Worm (Caenorhabditis elegans): Measurements from ENCODE around the gene sre-2.

sre-2 gene

DNA sequence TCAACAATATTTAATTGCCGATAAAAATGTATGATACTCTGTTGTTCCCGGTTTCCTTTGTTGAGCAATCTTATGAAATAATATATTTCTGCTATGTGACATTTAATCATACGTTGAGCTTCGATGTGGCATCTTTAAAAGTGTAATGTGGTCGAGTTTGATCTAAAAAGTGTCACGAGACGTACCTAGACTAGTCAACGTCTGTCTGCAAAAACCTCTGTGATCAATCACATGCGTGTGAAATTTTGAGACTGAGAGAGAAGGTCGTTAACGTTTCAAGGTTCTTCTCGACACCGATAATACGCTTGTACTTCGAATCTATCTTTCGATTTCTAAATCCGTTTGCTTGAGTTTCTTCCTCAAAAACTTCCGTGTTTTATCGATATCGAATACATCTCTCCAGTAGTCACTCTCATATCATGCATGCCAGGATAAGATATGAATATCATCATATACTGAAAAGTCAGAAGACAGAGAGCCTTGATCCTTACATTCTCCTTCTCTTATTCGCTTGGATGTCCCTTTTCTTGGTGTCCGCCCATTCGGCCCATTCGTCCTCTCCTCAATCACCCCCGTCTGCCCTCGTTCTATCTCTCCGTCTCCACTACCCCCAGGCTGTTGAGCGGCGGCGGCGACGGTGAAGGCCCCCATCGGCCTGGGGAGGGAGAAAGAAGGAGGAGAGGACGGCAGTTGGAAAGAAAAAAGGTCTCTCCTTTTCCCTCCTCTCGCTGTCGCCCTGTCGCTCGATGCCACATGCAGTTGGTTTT is 26.5 kb upstream of the sre-2 start:
- TF ChIP-seq dao-5 (tag; optimal IDR thresholded peaks at IDR 0.05) = peak; percentile 9
- TF ChIP-seq him-1 (tag; optimal IDR thresholded peaks at IDR 0.05) = peak; percentile 36
- no peak for TF ChIP-seq W03F9.2 (tag; optimal IDR thresholded peaks at IDR 0.05)

DNA sequence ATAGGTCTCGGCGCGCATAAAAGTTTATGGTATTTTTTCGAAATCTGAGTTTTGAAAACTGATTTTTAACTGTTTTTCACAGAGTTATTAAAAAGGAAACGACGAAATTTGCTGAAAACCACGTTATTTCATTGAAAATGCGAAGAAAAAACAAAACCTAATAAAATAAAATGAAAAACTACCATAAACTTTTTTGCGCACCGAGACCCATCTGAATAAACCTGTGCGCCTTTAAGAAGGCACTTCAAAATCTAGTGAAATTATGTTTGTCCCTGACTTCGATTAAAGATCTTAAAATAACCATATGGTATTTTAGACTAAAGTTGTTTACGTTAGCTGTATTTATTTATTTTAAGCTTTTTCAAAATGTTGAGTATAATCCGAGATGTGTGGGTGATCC is 25.9 kb upstream of the sre-2 start:
- TF ChIP-seq W03F9.2 (tag; optimal IDR thresholded peaks at IDR 0.05) (no peak), him-1 (tag; optimal IDR thresholded peaks at IDR 0.05) (no peak)

DNA sequence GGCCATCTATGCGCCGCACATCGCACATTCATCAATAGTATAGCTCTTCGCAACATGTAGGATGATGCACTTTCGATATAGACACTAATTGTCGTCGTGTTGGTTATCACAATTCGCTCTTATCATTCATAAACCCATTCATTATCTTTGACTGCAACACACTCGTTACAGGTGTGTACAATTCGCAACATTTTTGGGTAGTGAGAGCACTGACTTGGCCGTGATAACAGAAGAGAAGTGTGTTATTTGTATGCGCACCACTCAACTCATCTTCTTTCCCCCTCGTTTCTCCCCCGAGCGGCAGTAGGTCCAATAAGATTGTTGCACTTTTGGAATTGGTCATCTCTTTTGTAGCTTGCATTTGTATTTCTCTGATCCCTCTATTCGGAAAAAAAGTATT is 25.3 kb upstream of the sre-2 start:
- TF ChIP-seq dao-5 (tag; optimal IDR thresholded peaks at IDR 0.05) (no peak), him-1 (tag; optimal IDR thresholded peaks at IDR 0.05) (no peak)

DNA sequence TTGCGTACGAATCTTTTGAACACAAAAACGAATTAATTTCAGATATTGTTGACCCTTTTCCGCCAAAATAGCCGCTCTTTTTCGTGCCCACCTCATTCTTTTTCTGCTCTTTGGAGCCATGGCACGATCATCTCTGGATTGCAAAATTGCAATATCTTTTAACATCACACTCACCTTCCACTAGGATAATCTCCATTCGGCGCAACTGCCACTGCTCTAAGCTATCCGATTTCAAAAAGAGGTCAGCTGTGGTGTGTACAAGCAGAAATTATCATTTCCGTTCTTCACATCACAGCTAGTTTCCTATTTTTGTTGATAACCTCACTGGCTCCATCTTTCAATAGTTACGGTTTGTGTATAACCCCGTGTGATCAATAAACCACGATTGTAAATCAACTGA is 24.7 kb upstream of the sre-2 start:
- TF ChIP-seq W03F9.2 (tag; optimal IDR thresholded peaks at IDR 0.05) (no peak), him-1 (tag; optimal IDR thresholded peaks at IDR 0.05) (no peak), dao-5 (tag; optimal IDR thresholded peaks at IDR 0.05) (no peak)

DNA sequence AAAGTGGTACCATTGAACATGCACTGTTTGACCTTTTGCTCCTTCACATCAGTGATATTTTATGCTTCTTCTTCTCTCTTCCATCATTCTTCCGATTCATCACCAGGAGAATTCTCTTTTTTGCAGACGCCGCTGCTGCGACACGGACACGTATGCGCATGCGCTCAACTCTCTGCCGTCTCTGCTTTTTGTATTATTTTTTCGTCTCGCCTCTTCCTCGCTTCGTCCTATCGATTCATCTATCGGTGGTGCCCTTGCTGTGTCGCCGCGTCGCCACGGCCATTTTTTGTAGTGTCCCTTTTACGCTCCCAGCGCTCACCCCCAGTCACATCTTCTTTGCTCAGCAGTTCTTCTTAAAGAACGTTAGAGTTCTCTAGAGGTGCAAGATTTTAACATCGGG is 24.2 kb upstream of the sre-2 start:
- peak; percentile 49 for TF ChIP-seq W03F9.2 (tag; optimal IDR thresholded peaks at IDR 0.05)
- no peak for TF ChIP-seq dao-5 (tag; optimal IDR thresholded peaks at IDR 0.05)

DNA sequence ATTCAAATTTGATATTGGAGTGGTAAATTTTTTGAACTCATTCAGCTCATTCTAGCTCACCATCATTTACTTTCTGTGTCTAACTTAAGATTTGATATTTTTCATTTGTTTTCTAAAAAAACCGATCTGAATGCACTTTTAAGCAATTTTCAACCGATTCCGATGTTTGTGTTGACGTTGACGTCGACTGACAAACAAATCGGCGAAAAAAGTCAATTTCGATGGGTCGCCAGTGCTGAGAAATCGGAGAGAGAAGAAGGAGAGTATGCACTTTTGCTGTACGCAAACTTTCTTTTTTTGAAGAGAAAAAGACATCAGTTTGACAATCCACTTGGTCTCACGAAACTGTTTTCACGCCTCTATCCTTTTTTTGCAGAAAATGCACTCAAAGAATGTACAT is 23.5 kb upstream of the sre-2 start:
- no peak for TF ChIP-seq dao-5 (tag; optimal IDR thresholded peaks at IDR 0.05)
- TF ChIP-seq him-1 (tag; optimal IDR thresholded peaks at IDR 0.05) = no peak
- TF ChIP-seq W03F9.2 (tag; optimal IDR thresholded peaks at IDR 0.05) = no peak

DNA sequence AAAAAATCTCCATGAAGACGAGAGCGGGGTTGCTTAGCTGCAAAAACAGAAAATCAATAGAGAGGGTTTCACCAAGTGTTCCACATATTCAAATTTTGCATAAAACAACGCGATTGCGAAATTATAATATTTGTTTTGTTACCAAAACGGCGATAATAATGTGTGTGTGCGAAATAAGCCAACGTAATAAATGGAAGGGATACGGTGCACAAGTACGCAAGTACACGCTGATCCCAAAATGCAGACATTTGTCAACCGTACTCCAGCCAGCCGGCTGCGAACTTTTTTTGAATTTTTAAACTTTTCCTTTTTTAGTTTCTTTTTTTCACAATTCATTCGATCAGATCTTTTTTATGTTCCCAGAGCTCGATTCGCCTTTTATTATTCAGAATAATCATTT is 22.9 kb upstream of the sre-2 start, which contains the start of gene ire-1:
ire-1 (minus strand) TSS at position 44 of the 400 bp plus-strand sequence.
- TF ChIP-seq him-1 (tag; optimal IDR thresholded peaks at IDR 0.05) (no peak), W03F9.2 (tag; optimal IDR thresholded peaks at IDR 0.05) (peak; percentile 70), dao-5 (tag; optimal IDR thresholded peaks at IDR 0.05) (no peak)

DNA sequence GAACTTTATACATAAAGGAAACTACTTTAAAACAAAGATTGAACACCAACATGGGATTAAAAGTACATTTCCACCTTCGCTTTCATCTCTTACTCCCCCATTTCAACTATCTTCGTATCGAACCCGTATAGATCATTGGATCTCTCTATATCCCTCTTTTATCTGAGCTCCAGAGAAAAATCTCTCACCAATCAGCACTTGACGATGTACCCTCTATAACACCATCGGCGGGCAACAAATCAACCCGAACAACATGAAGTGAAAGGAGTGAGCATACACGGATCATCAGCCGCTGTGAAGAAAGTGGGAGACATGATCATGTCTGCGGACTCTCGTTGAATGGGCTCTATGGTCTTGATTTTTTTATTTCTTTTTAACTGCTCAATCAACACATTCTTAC is 15.5 kb upstream of the sre-2 start:
- no peak for TF ChIP-seq W03F9.2 (tag; optimal IDR thresholded peaks at IDR 0.05)
- TF ChIP-seq dao-5 (tag; optimal IDR thresholded peaks at IDR 0.05) = no peak
- TF ChIP-seq him-1 (tag; optimal IDR thresholded peaks at IDR 0.05) = no peak

DNA sequence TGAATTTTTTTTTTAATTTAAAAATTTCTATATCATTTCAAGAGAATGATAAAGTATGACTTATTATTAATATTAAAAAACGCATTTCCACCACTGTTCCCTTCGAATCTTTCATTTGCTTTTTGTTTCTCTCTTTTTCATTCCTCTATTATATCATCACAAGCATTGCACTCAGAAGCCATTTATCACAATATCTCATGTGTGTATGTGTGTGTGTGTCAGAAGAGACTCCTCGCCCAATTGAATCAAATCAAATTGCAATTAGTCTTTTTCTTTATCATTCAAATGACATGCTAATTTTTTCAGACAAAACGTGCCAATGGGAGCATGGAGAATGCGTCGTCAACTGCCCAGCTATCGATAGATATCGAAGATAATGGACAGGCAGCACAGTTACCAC is 14.2 kb upstream of the sre-2 start, which contains the start of gene unc-105:
unc-105 (plus strand) TSS at position 301 of the 400 bp plus-strand sequence.
- TF ChIP-seq dao-5 (tag; optimal IDR thresholded peaks at IDR 0.05) (no peak), W03F9.2 (tag; optimal IDR thresholded peaks at IDR 0.05) (no peak), him-1 (tag; optimal IDR thresholded peaks at IDR 0.05) (no peak)

DNA sequence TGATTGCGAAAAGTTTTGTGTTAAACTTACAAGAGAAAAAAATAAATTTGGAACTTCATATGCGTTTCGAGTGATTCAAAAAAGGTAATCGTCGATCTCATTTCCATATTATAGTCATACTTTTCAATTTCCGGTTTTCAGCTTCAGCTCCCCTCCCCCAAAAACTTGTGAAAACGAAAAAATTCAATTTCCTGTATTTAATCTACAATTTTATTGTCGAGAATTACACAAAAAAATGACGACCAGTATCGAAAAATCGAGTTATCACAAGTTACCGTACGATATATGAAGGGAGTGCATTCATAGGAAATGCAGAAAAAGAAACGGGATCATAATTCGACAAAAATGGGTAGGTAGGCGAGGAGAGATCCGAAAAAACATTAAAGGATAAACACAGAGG is 10.1 kb upstream of the sre-2 start, which contains the start of gene lron-4:
lron-4 (minus strand) TSS at position 101 of the 400 bp plus-strand sequence.
- TF ChIP-seq him-1 (tag; optimal IDR thresholded peaks at IDR 0.05) (no peak), dao-5 (tag; optimal IDR thresholded peaks at IDR 0.05) (no peak), W03F9.2 (tag; optimal IDR thresholded peaks at IDR 0.05) (no peak)

DNA sequence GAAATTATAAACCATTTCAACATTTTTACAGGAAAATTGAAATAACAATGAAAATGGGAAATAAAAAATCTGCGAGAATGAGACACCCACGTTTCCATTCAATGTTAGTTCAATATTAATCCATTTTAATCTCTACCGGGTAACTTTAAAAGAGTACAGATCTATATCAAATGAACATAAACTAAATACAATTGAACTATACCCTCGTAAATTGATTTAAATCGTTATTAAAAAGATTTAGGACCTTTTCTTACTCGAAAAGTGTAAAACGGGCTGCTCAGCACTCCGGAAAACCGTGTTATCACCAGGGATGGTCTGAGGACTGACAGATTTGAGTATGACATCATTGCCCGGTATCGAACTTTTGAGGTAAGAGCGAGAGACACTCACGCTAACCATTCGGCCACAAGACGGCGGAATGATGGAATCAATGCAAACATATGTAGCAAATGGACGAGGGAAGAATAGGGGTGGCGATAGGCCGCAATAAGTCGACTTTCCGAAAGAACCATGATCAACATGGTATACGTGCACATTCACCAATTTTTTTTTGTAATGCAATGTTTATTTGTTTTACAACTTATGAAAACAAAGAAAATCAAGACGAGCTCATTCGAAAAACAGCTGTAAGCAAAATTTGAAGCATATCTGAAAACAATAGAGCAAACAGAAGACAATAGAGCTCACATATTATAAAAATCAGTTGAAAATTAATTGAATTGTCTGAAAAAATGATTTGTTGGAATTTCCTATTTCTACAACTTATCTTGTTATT is 5.2 kb upstream of the sre-2 start, which contains the start of the genes chst-1 and C41C4.9:
chst-1 (minus strand) TSS at position 51 of the 775 bp plus-strand sequence.
C41C4.9 (plus strand) TSS at position 725 of the 775 bp plus-strand sequence.
- TF ChIP-seq W03F9.2 (tag; optimal IDR thresholded peaks at IDR 0.05) (no peak), dao-5 (tag; optimal IDR thresholded peaks at IDR 0.05) (peak; percentile 90), him-1 (tag; optimal IDR thresholded peaks at IDR 0.05) (peak; percentile 19)

DNA sequence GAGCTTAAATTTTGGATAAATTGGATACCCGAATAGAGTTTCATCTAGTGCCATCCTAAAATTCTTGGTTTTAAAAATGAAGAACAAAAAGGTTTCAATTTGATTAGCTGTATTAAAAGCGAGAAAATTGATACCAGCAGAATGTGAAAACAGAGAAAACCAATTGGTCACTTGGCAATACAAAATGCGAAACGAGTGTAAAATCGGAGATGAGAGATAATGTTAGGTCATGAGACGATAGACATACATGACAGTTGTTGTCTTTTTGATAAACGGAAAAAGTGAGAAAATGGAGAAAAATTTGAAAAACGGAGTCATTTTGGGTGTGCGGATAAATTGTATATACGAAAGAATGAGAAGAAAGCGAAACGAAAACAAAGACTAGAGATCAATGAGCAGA is 3.1 kb upstream of the sre-2 start, which contains the start of gene sfxn-5:
sfxn-5 (minus strand) TSS at position 55 of the 400 bp plus-strand sequence.
- TF ChIP-seq dao-5 (tag; optimal IDR thresholded peaks at IDR 0.05) (no peak), W03F9.2 (tag; optimal IDR thresholded peaks at IDR 0.05) (no peak), him-1 (tag; optimal IDR thresholded peaks at IDR 0.05) (no peak)

DNA sequence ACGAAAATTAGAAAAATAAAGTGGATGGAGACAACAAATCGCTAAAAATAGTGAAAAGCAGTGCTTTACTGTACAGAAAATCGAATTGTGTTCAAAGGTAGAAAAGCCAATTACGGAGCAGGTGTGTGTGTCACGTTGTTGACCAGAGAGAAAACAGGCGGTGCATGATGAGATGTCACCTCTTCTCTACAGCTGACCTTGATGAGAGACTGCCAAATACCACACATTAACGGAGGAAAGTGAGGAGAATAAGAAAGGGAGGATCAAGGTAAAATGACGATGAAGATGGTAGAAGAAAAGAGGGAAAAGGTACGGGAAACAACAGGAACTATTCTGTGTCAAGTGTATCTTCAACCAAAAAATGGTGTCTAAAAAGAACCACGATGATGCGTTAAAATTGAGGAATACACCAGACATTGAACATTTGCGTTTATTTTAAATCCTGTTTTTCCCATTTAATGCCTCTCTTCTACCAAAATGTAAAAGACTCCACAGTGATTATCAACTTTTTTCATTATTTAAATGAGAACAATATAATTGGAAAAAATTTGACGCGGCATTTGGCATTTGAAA is 2.6 kb downstream of the sre-2 start:
- TF ChIP-seq dao-5 (tag; optimal IDR thresholded peaks at IDR 0.05) = no peak
- TF ChIP-seq him-1 (tag; optimal IDR thresholded peaks at IDR 0.05) = no peak
- TF ChIP-seq W03F9.2 (tag; optimal IDR thresholded peaks at IDR 0.05) = no peak

DNA sequence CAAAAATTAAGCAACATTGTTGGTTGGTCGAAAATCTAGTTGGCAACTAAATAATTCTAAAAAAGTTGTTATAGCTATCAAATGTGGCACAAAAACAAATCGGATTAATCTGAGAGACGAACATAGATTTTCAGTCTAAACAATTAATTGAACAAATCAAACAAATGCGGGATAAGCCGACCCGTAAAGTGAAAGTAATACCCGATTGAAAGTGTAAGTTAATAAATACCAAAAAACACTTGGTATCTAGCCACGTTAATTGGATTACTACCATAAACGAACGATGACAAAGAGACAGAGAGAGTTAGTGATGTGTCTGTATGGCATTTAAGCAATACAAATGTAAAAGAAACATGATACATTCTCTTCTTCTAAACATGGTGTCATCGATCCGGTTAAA is 8.0 kb downstream of the sre-2 start:
- no peak for TF ChIP-seq dao-5 (tag; optimal IDR thresholded peaks at IDR 0.05)
- no peak for TF ChIP-seq W03F9.2 (tag; optimal IDR thresholded peaks at IDR 0.05)
- TF ChIP-seq him-1 (tag; optimal IDR thresholded peaks at IDR 0.05) = no peak

Measured in whole organism, L4/young adult.